Fruit fly (Drosophila melanogaster): Measurements from ENCODE around the gene spn-D.

The spn-D gene

dm6 chr3R:27139963-27140362, 25.6 kb upstream of the spn-D start (continued):
- peak; percentile 5 for TF ChIP-seq Camta (GFP tag; optimal IDR thresholded peaks at IDR 0.05)
- TF ChIP-seq Ssrp (tag; optimal IDR thresholded peaks at IDR 0.05) = peak; percentile 15
- peak; percentile 31 for TF ChIP-seq Sox102F (GFP tag; optimal IDR thresholded peaks at IDR 0.05)
- TF ChIP-seq ATbp (GFP tag; optimal IDR thresholded peaks at IDR 0.05) = peak; percentile 7
- TF ChIP-seq CG8290 (GFP tag; optimal IDR thresholded peaks at IDR 0.05) = peak; percentile 17
- no peak for TF ChIP-seq CG8290 (tag; optimal IDR thresholded peaks at IDR 0.05)
- 0 out of 3 replicates have a peak, but pooled peaks have one; percentile 6 for TF ChIP-seq zfh1 (GFP tag; IDR thresholded peaks at IDR 0.05)
- TF ChIP-seq CG3847 (GFP tag; IDR thresholded peaks at IDR 0.05) = 0 out of 2 replicates have a peak, but pooled peaks have one; percentile 5
- TF ChIP-seq ssp (GFP tag; IDR thresholded peaks at IDR 0.05) = no peak
- peak in 1 of 2 experiments; percentile 1 for TF ChIP-seq Hr51 (GFP tag; optimal IDR thresholded peaks at IDR 0.05)
- TF ChIP-seq CG8388 (GFP tag; optimal IDR thresholded peaks at IDR 0.05) = peak; percentile 1
- no peak for TF ChIP-seq CG32772 (GFP tag; IDR thresholded peaks at IDR 0.05)
- TF ChIP-seq CG14710 (tag; optimal IDR thresholded peaks at IDR 0.05) = peak; percentile 4
- TF ChIP-seq CG10565 (GFP tag; optimal IDR thresholded peaks at IDR 0.05) = no peak
- no peak for TF ChIP-seq Myb (GFP tag; optimal IDR thresholded peaks at IDR 0.05)
- TF ChIP-seq phol (tag; optimal IDR thresholded peaks at IDR 0.05) = peak; percentile 24
- TF ChIP-seq nmo (GFP tag; optimal IDR thresholded peaks at IDR 0.05) = peak; percentile 20
- TF ChIP-seq Aef1 (GFP tag; IDR thresholded peaks at IDR 0.05) = no peak
- peak; percentile 24 for TF ChIP-seq CG12155 (GFP tag; optimal IDR thresholded peaks at IDR 0.05)
- TF ChIP-seq CkIIα-i1 (GFP tag; IDR thresholded peaks at IDR 0.05) = no peak
- no peak for TF ChIP-seq unpg (GFP tag; optimal IDR thresholded peaks at IDR 0.05)
- TF ChIP-seq CG1603 (tag; optimal IDR thresholded peaks at IDR 0.05) = peak; percentile 31
- no peak for TF ChIP-seq odd (GFP tag; optimal IDR thresholded peaks at IDR 0.05)
- TF ChIP-seq CG11504 (tag; optimal IDR thresholded peaks at IDR 0.05) = peak; percentile 21
- peak; percentile 91 for TF ChIP-seq sens (GFP tag)
- TF ChIP-seq Hr78 (GFP tag; optimal IDR thresholded peaks at IDR 0.05) = peak in 1 of 2 experiments; percentile 21
- TF ChIP-seq CG17385 (GFP tag; optimal IDR thresholded peaks at IDR 0.05) = no peak
- no peak for TF ChIP-seq slou (GFP tag; optimal IDR thresholded peaks at IDR 0.05)
- no peak for TF ChIP-seq Hr39 (optimal IDR thresholded peaks at IDR 0.05)
- TF ChIP-seq CG9437 (GFP tag; optimal IDR thresholded peaks at IDR 0.05) = no peak
- no peak for TF ChIP-seq lmd (GFP tag; IDR thresholded peaks at IDR 0.05)
- peak; percentile 60 for TF ChIP-seq Med (GFP tag)
- TF ChIP-seq lab (GFP tag; optimal IDR thresholded peaks at IDR 0.05) = no peak
- no peak for TF ChIP-seq CG9876 (GFP tag; optimal IDR thresholded peaks at IDR 0.05)
- TF ChIP-seq CG6854 (GFP tag; optimal IDR thresholded peaks at IDR 0.05) = no peak
- TF ChIP-seq Hand (GFP tag; optimal IDR thresholded peaks at IDR 0.05) = no peak
- TF ChIP-seq da (GFP tag; optimal IDR thresholded peaks at IDR 0.05) = no peak
- TF ChIP-seq caup (GFP tag; optimal IDR thresholded peaks at IDR 0.05; ENCODE audit: severe bottlenecking) = no peak
- TF ChIP-seq fd96Cb (tag; optimal IDR thresholded peaks at IDR 0.05) = peak; percentile 12
- no peak for TF ChIP-seq br (optimal IDR thresholded peaks at IDR 0.05)
- TF ChIP-seq CG31388 (GFP tag; optimal IDR thresholded peaks at IDR 0.05) = no peak
- peak; percentile 10 for TF ChIP-seq CG10979 (tag; optimal IDR thresholded peaks at IDR 0.05)
- TF ChIP-seq btn (GFP tag; optimal IDR thresholded peaks at IDR 0.05) = no peak
- no peak for TF ChIP-seq CG34224 (GFP tag; IDR thresholded peaks at IDR 0.05; ENCODE audit: partially characterized antibody)
- TF ChIP-seq Oli (tag; optimal IDR thresholded peaks at IDR 0.05) = no peak
- peak; percentile 100 for TF ChIP-seq stwl (tag; optimal IDR thresholded peaks at IDR 0.05)

All from whole organism, embryonic.